Fruit fly (Drosophila melanogaster): ENCODE results near the gene Dph4.

Dph4 gene

DNA sequence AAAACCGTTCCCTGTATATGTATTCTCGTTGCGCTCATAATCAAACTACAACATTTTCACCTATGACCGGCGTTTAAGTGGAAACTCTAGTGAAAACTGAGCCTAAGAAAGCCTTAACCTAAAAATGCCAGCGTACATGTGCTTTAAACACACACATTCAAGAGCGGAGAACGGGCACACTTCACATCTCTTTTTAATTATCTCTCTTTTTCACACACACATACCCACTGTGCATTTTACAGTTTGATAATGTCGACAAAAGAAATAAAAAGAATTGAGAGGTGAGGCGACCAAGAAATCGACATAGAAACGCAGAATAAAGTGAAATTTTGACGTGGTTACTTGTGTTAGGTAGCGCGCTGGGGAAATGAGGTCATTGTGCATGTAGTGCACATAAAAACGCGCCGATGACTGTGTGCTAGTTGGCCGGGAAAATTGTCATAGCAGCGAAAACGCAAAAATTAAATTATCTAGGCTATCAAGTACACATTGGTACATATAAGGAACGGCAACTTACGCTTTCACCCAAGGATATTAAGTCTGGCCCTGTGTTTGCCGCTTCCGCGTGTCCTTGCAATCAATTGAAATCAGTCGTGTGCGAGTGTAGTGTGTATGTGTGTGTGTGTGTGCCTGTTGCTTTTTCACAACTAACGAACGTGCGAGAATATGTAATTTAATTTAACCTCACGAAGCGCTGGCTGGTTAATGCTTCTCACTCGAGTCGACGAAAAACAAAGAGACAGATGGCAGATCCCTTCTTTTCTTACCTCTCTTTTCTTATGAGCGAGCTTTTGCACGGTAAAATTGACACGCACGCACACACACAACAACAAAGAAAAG lies 24.2 kb downstream of the Dph4 start:
- TF ChIP-seq CG7101 (tag; optimal IDR thresholded peaks at IDR 0.05) (no peak), kay (GFP tag; ENCODE audit: borderline replicate concordance) (no peak), CG33017 (tag; optimal IDR thresholded peaks at IDR 0.05) (no peak), Hr96 (GFP tag; optimal IDR thresholded peaks at IDR 0.05) (no peak), Clk (GFP tag; optimal IDR thresholded peaks at IDR 0.05) (no peak), Crg-1 (GFP tag; optimal IDR thresholded peaks at IDR 0.05) (no peak), CG1620 (GFP tag; optimal IDR thresholded peaks at IDR 0.05) (no peak), CG14711 (tag; optimal IDR thresholded peaks at IDR 0.05) (peak; percentile 36), cnc (optimal IDR thresholded peaks at IDR 0.05) (no peak), CG7045 (GFP tag; optimal IDR thresholded peaks at IDR 0.05) (no peak), pad (GFP tag; optimal IDR thresholded peaks at IDR 0.05) (no peak), CG5204 (GFP tag; optimal IDR thresholded peaks at IDR 0.05) (no peak), CG12768 (GFP tag; optimal IDR thresholded peaks at IDR 0.05) (no peak), Mnt (GFP tag; optimal IDR thresholded peaks at IDR 0.05) (peak; percentile 97), CG11617 (GFP tag; optimal IDR thresholded peaks at IDR 0.05) (no peak), tj (GFP tag; optimal IDR thresholded peaks at IDR 0.05) (peak; percentile 8), cic (GFP tag; optimal IDR thresholded peaks at IDR 0.05) (peak; percentile 45), toe (GFP tag; optimal IDR thresholded peaks at IDR 0.05) (no peak), ovo (GFP tag; optimal IDR thresholded peaks at IDR 0.05) (peak; percentile 4), bab1 (GFP tag; optimal IDR thresholded peaks at IDR 0.05) (no peak)

dm6 chr3R:5594878-5595277 lies 29.0 kb downstream of the Dph4 start:
- TF ChIP-seq cic (GFP tag; optimal IDR thresholded peaks at IDR 0.05) (no peak), tj (GFP tag; optimal IDR thresholded peaks at IDR 0.05) (peak; percentile 40)

DNA sequence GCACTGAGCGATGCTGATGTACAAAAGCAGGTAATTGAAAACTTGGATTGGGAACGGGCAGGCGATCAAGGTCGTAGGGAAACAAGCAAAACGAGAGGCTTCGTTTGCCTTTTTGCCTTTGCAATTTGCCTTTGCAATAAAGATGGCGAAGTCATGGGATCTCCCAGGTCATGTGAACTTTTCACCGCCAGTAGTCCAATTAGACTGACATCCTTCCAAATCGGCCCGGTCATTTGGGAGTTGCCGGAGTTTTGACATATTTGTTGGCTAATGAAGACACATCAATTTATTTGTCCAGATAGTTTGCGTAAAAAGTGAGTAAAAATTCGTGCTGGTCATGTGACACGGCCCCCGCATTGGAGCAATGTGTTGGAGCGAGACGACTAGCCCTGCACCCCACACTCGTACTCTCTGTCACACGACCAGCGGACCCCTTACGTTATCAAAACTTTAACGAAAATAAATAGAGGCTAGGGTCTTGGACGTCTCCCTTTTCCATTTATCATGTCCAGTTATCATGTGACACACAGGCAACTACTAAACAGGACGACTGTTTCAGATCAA lies 31.8 kb downstream of the Dph4 start:
- TF ChIP-seq Mnt (GFP tag; optimal IDR thresholded peaks at IDR 0.05) (peak; percentile 62), cic (GFP tag; optimal IDR thresholded peaks at IDR 0.05) (peak; percentile 67), cnc (optimal IDR thresholded peaks at IDR 0.05) (no peak), CG7045 (GFP tag; optimal IDR thresholded peaks at IDR 0.05) (no peak), tj (GFP tag; optimal IDR thresholded peaks at IDR 0.05) (peak; percentile 20), CG1620 (GFP tag; optimal IDR thresholded peaks at IDR 0.05) (no peak), ovo (GFP tag; optimal IDR thresholded peaks at IDR 0.05) (no peak), CG11617 (GFP tag; optimal IDR thresholded peaks at IDR 0.05) (no peak), Clk (GFP tag; optimal IDR thresholded peaks at IDR 0.05) (no peak), kay (GFP tag; ENCODE audit: borderline replicate concordance) (no peak), pad (GFP tag; optimal IDR thresholded peaks at IDR 0.05) (peak; percentile 74), toe (GFP tag; optimal IDR thresholded peaks at IDR 0.05) (no peak), CG5204 (GFP tag; optimal IDR thresholded peaks at IDR 0.05) (no peak), Hr96 (GFP tag; optimal IDR thresholded peaks at IDR 0.05) (no peak), bab1 (GFP tag; optimal IDR thresholded peaks at IDR 0.05) (peak; percentile 15), CG14711 (tag; optimal IDR thresholded peaks at IDR 0.05) (no peak), CG7101 (tag; optimal IDR thresholded peaks at IDR 0.05) (peak; percentile 16), CG12768 (GFP tag; optimal IDR thresholded peaks at IDR 0.05) (peak; percentile 41), Crg-1 (GFP tag; optimal IDR thresholded peaks at IDR 0.05) (no peak), CG33017 (tag; optimal IDR thresholded peaks at IDR 0.05) (no peak)

DNA sequence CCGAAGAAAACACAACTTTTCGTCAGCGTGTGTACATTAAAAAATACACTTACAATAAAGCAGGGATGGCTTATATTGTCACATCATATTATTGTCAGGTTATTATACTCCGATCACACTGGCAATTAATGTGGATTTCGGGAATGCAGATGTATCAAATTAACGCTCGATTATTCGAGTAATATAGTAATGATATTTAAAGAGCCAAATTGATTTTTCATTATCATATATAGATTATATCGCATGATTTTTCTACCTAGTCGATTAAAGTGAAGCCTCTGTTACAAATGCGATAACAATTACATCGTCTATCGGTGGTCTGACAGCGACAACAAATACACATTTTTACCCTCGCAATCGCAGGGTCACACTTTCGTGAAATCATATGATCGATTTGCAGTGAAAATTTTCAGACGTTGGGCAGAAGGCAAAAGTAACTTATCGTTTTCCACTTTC lies 32.5 kb downstream of the Dph4 start, which contains the start of the genes noi and Vha26:
Gene noi, minus strand, starts transcription at position 62 of the 456 bp plus-strand sequence.
Gene Vha26, plus strand, starts transcription at position 366 of the 456 bp plus-strand sequence.
- TF ChIP-seq CG33017 (tag; optimal IDR thresholded peaks at IDR 0.05) (no peak), cic (GFP tag; optimal IDR thresholded peaks at IDR 0.05) (peak; percentile 21), bab1 (GFP tag; optimal IDR thresholded peaks at IDR 0.05) (no peak), CG5204 (GFP tag; optimal IDR thresholded peaks at IDR 0.05) (no peak), CG11617 (GFP tag; optimal IDR thresholded peaks at IDR 0.05) (peak; percentile 49), Crg-1 (GFP tag; optimal IDR thresholded peaks at IDR 0.05) (no peak), CG7045 (GFP tag; optimal IDR thresholded peaks at IDR 0.05) (no peak), CG14711 (tag; optimal IDR thresholded peaks at IDR 0.05) (peak; percentile 48), CG1620 (GFP tag; optimal IDR thresholded peaks at IDR 0.05) (peak; percentile 24), toe (GFP tag; optimal IDR thresholded peaks at IDR 0.05) (no peak), ovo (GFP tag; optimal IDR thresholded peaks at IDR 0.05) (no peak), tj (GFP tag; optimal IDR thresholded peaks at IDR 0.05) (peak; percentile 10), pad (GFP tag; optimal IDR thresholded peaks at IDR 0.05) (peak; percentile 23), CG7101 (tag; optimal IDR thresholded peaks at IDR 0.05) (peak; percentile 46), CG12768 (GFP tag; optimal IDR thresholded peaks at IDR 0.05) (no peak), Clk (GFP tag; optimal IDR thresholded peaks at IDR 0.05) (peak; percentile 39), Hr96 (GFP tag; optimal IDR thresholded peaks at IDR 0.05) (no peak), kay (GFP tag; ENCODE audit: borderline replicate concordance) (no peak), cnc (optimal IDR thresholded peaks at IDR 0.05) (no peak), Mnt (GFP tag; optimal IDR thresholded peaks at IDR 0.05) (peak; percentile 71)

DNA sequence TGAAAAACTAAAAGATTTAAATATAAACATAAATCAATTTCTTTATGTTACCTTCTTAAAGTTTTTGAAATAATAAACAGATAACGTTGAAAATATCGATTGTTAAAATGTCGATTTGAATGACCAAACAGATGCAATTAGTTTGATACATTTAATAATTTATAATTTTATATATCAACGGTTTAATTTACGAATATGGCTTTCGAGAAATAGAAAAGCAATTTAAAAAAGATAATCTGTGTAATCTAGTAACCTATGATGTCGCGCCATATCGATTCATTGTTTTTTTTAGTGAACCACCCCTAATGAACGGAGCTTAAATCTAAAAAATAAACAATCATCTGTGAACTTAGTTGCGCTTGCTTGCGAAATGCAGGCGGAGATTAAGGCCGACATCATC lies 35.4 kb downstream of the Dph4 start, which contains the start of gene PolZ2:
Gene PolZ2, plus strand, starts transcription at position 301 of the 400 bp plus-strand sequence.
- TF ChIP-seq kay (GFP tag; ENCODE audit: borderline replicate concordance), result no peak

Data from whole organism, adult.